Fruit fly (Drosophila melanogaster) whole organism, wandering third instar larva: Measurements from ENCODE around the gene CG31249.

ENCODE experiments used
- ey ChIP-seq: fragments of 200-800 bp; sonication (Bioruptor generic); optimal IDR thresholded peaks from 2 replicates; lab custom pipeline; 2016; ENCODE audit warnings: missing biosample characterization, missing genetic modification characterization
- lola ChIP-seq: fragments of >200 bp; optimal IDR thresholded peaks from 2 replicates; lab custom pipeline; 2017; ENCODE audit warnings: missing biosample characterization, missing genetic modification characterization

DNA sequence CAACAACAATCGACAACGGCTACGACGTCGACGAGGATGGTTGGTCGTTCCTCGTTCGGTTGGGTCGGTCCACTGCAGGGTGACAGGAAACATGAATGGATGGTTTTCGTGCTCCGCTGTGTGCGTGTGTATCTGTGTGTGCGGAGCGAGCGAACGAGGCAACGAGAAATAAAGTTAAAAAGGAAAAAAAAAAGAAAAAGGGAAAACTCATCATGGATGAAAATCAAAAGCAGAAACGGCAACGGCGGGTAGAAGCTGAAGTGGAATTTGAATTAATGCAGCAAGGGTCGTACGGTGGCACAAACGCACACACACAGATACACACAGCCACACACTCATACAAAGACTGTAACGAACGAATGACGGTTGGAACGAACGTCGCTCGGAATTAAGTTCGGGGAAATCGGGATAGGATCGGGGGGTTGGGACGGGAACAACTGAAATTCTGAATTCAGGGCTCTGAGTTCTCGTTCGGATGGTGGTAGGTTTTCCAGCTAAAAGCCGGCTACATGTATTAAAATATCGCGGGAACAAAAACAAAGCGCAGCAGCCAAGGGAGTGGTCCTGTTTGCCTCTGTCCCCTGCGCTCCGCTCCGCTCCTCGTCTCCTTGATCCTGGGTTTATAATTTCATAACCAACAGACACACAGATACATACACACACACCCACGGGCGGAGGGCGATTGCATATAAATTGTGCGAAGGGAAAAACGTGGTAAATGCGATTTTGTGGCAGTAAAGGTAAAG is 24.2 kb upstream of the CG31249 start:
- TF ChIP-seq lola (GFP tag; lab: Kevin White, UChicago) (no peak), ey (GFP tag; lab: Kevin White, UChicago) (no peak)
